Fruit fly (Drosophila melanogaster) whole organism, embryonic: Measurements from ENCODE around the gene Glyat.

Experiments used
- Blimp-1 ChIP-seq: fragments of 200-800 bp; sonication (Bioruptor generic); optimal IDR thresholded peaks from 3 replicates; lab custom pipeline; 2018; ENCODE audit warnings: missing biosample characterization, missing genetic modification characterization, mild to moderate bottlenecking, moderate library complexity, missing genetic modification reagents
- CG1024 ChIP-seq: fragments of 200-800 bp; sonication (Bioruptor generic); IDR thresholded peaks from 2 replicates; pipeline ENCODE4 v1.3.6; 2022; ENCODE audit warnings: missing biosample characterization, missing genetic modification characterization
- CG10543 ChIP-seq: fragments of 200-800 bp; sonication (Bioruptor generic); optimal IDR thresholded peaks from 3 replicates; lab custom pipeline; 2017; ENCODE audit warnings: missing biosample characterization, mild to moderate bottlenecking, missing genetic modification characterization, moderate library complexity
- CG12104 ChIP-seq: fragments of 200-800 bp; sonication (Bioruptor generic); optimal IDR thresholded peaks from 3 replicates; lab custom pipeline; 2016; ENCODE audit warnings: missing biosample characterization, missing genetic modification characterization
- CG15479 ChIP-seq: fragments of 200-800 bp; sonication (Bioruptor generic); optimal IDR thresholded peaks from 3 replicates; lab custom pipeline; 2019; ENCODE audit warnings: missing biosample characterization, mild to moderate bottlenecking, missing genetic modification characterization, moderate library complexity
- CG18011 ChIP-seq: fragments of 200-800 bp; sonication (Bioruptor generic); optimal IDR thresholded peaks from 2 replicates; lab custom pipeline; 2017; ENCODE audit warnings: missing biosample characterization, missing genetic modification characterization, mild to moderate bottlenecking, moderate library complexity, missing genotype
- CG2199 ChIP-seq: fragments of 200-800 bp; sonication (Bioruptor generic); IDR thresholded peaks from 3 replicates; pipeline ENCODE4 v1.3.6; 2022; ENCODE audit warnings: missing biosample characterization, missing genetic modification characterization
- CG32532 ChIP-seq: fragments of 200-800 bp; sonication (Bioruptor generic); IDR thresholded peaks from 2 replicates; pipeline ENCODE4 v1.3.6; 2022; ENCODE audit warnings: missing biosample characterization, missing genetic modification characterization
- CG34224 ChIP-seq: fragments of 200-800 bp; sonication (Bioruptor generic); IDR thresholded peaks from 3 replicates; pipeline ENCODE4 v1.3.6; 2022; ENCODE audit warnings: missing biosample characterization, missing genetic modification characterization; ENCODE audit not compliant: partially characterized antibody
- CG34376 ChIP-seq: fragments of 200-800 bp; sonication (Bioruptor generic); optimal IDR thresholded peaks from 2 replicates; lab custom pipeline; 2018; ENCODE audit warnings: missing biosample characterization, mild to moderate bottlenecking, missing genetic modification characterization
- CG5245 ChIP-seq: fragments of 200-800 bp; sonication (Bioruptor generic); optimal IDR thresholded peaks from 3 replicates; lab custom pipeline; 2016; ENCODE audit warnings: missing biosample characterization, missing genetic modification characterization
- CG6791 ChIP-seq: fragments of 200-800 bp; sonication (Bioruptor generic); IDR thresholded peaks from 3 replicates; pipeline ENCODE4 v1.3.6; 2022; ENCODE audit warnings: missing biosample characterization, missing genetic modification characterization; ENCODE audit not compliant: partially characterized antibody
- CG7963 ChIP-seq: fragments of 200-800 bp; sonication (Bioruptor generic); IDR thresholded peaks from 3 replicates; pipeline ENCODE4 v1.3.6; 2022; ENCODE audit warnings: missing biosample characterization, missing genetic modification characterization; ENCODE audit not compliant: partially characterized antibody
- CG8281 ChIP-seq: fragments of 200-800 bp; sonication (Bioruptor generic); optimal IDR thresholded peaks from 2 replicates; lab custom pipeline; 2018; ENCODE audit warnings: missing biosample characterization, mild to moderate bottlenecking, missing genetic modification characterization, moderate library complexity
- CG8290 ChIP-seq, 3 experiments: fragments of 200-800 bp; sonication (Bioruptor generic); optimal IDR thresholded peaks; 2 replicates each; lab custom pipeline; 2016 to 2019; ENCODE audit warnings: missing biosample characterization in 3 of 3, missing genetic modification characterization in 3 of 3, mild to moderate bottlenecking in 2 of 3, moderate library complexity in 1 of 3
- D19A ChIP-seq: fragments of 200-800 bp; optimal IDR thresholded peaks from 3 replicates; lab custom pipeline; 2019; ENCODE audit warnings: missing biosample characterization, mild to moderate bottlenecking, missing genetic modification characterization, moderate library complexity
- Dll ChIP-seq: fragments of 200-800 bp; sonication (Bioruptor generic); IDR thresholded peaks from 4 replicates; pipeline ENCODE4 v1.3.6; 2022; ENCODE audit warnings: missing biosample characterization, missing genetic modification characterization; ENCODE audit not compliant: partially characterized antibody
- Ets65A ChIP-seq: fragments of 200-800 bp; sonication (Bioruptor generic); peaks from one replicate; lab custom pipeline; 2016; ENCODE audit warnings: missing biosample characterization, missing genetic modification characterization
- H2.0 ChIP-seq: fragments of 200-800 bp; sonication (Bioruptor generic); IDR thresholded peaks from 2 replicates; pipeline ENCODE4 v1.3.6; 2022; ENCODE audit warnings: missing biosample characterization, missing genetic modification characterization
- Jarid2 ChIP-seq: fragments of 200-800 bp; sonication (Bioruptor generic); optimal IDR thresholded peaks from 3 replicates; lab custom pipeline; 2017; ENCODE audit warnings: mild to moderate bottlenecking, missing biosample characterization, missing genetic modification reagents, missing genetic modification characterization
- Lhr ChIP-seq: fragments of 200-800 bp; sonication (Bioruptor generic); optimal IDR thresholded peaks from 3 replicates; lab custom pipeline; 2017; ENCODE audit warnings: mild to moderate bottlenecking, missing biosample characterization, missing genetic modification reagents, missing genetic modification characterization
- Lpt ChIP-seq: fragments of >200 bp; optimal IDR thresholded peaks from 2 replicates; lab custom pipeline; 2018; ENCODE audit warnings: missing biosample characterization, missing genetic modification characterization
- Med ChIP-seq: fragments of 200-800 bp; sonication (Bioruptor generic); peaks from one replicate; lab custom pipeline; 2016; ENCODE audit warnings: missing biosample characterization, missing genetic modification characterization, mild to moderate bottlenecking, inconsistent platforms, moderate library complexity
- Oaz ChIP-seq: fragments of 200-800 bp; sonication (Bioruptor generic); IDR thresholded peaks from 2 replicates; pipeline ENCODE4 v1.3.6; 2022; ENCODE audit warnings: missing biosample characterization, missing genetic modification characterization
- Pdp1 ChIP-seq, 2 experiments: fragments of 200-800 bp; sonication (Bioruptor generic); optimal IDR thresholded peaks; 3 replicates each; lab custom pipeline; 2016; ENCODE audit warnings: missing biosample characterization in 2 of 2, missing genetic modification characterization in 2 of 2, mild to moderate bottlenecking in 1 of 2, moderate library complexity in 1 of 2
- Rfx ChIP-seq: fragments of 200-800 bp; sonication (Bioruptor generic); IDR thresholded peaks from 2 replicates; pipeline ENCODE4 v1.3.6; 2022; ENCODE audit warnings: missing biosample characterization, missing genetic modification characterization
- Trl ChIP-seq, 3 experiments: fragments of >200 bp in 2 of 3; fragments of 200-800 bp in 1 of 3; sonication (Bioruptor generic) in 1 of 3; optimal IDR thresholded peaks; 2 replicates in 1 of 3; 3 replicates in 2 of 3; lab custom pipeline; 2016 to 2017; ENCODE audit warnings: missing biosample characterization in 1 of 3, missing genetic modification characterization in 1 of 3
- bbx ChIP-seq: fragments of 200-800 bp; sonication (Bioruptor generic); IDR thresholded peaks from 2 replicates; pipeline ENCODE4 v1.3.6; 2022; ENCODE audit warnings: missing biosample characterization, missing genetic modification characterization; ENCODE audit not compliant: partially characterized antibody
- dm ChIP-seq: fragments of 200-800 bp; sonication (Bioruptor generic); optimal IDR thresholded peaks from 3 replicates; lab custom pipeline; 2016; ENCODE audit warnings: missing biosample characterization, missing genetic modification characterization
- exex ChIP-seq: fragments of 200-800 bp; sonication (Bioruptor generic); optimal IDR thresholded peaks from 4 replicates; lab custom pipeline; 2018; ENCODE audit warnings: missing biosample characterization, mild to moderate bottlenecking, missing genetic modification characterization, moderate library complexity
- gcm ChIP-seq: fragments of 200-800 bp; sonication (Bioruptor generic); optimal IDR thresholded peaks from 2 replicates; lab custom pipeline; 2019; ENCODE audit warnings: missing biosample characterization, mild to moderate bottlenecking, missing genetic modification characterization, moderate library complexity
- grn ChIP-seq: fragments of 200-800 bp; sonication (Bioruptor generic); optimal IDR thresholded peaks from 3 replicates; lab custom pipeline; 2017; ENCODE audit warnings: missing biosample characterization, missing genetic modification characterization
- hbn ChIP-seq: fragments of 200-800 bp; sonication (Bioruptor generic); IDR thresholded peaks from 2 replicates; pipeline ENCODE4 v1.3.6; 2022; ENCODE audit warnings: missing biosample characterization, missing genetic modification characterization; ENCODE audit not compliant: partially characterized antibody
- ken ChIP-seq: fragments of 200-800 bp; sonication (Bioruptor generic); IDR thresholded peaks from 3 replicates; pipeline ENCODE4 v1.3.6; 2022; ENCODE audit warnings: missing biosample characterization, missing genetic modification characterization
- kni ChIP-seq: fragments of 200-800 bp; sonication (Bioruptor generic); optimal IDR thresholded peaks from 3 replicates; lab custom pipeline; 2017; ENCODE audit warnings: mild to moderate bottlenecking, missing biosample characterization, missing genetic modification reagents, missing genetic modification characterization
- lab ChIP-seq: fragments of 200-800 bp; sonication (Bioruptor generic); optimal IDR thresholded peaks from 3 replicates; lab custom pipeline; 2017; ENCODE audit warnings: missing biosample characterization, missing genetic modification characterization, mild to moderate bottlenecking, moderate library complexity, missing genetic modification reagents
- nom ChIP-seq: fragments of 200-800 bp; sonication (Bioruptor generic); optimal IDR thresholded peaks from 2 replicates; lab custom pipeline; 2017; ENCODE audit warnings: missing biosample characterization, missing genetic modification characterization, mild to moderate bottlenecking, moderate library complexity, missing genetic modification reagents
- pb ChIP-seq: fragments of 200-800 bp; sonication (Bioruptor generic); optimal IDR thresholded peaks from 3 replicates; lab custom pipeline; 2016; ENCODE audit warnings: missing biosample characterization, missing genetic modification characterization
- pros ChIP-seq: fragments of 200-800 bp; sonication (Bioruptor generic); optimal IDR thresholded peaks from 3 replicates; lab custom pipeline; 2019; ENCODE audit warnings: missing biosample characterization, mild to moderate bottlenecking, missing genetic modification characterization, moderate library complexity
- sna ChIP-seq: fragments of 200-800 bp; sonication (Bioruptor generic); IDR thresholded peaks from 2 replicates; pipeline ENCODE4 v1.3.6; 2022; ENCODE audit warnings: missing biosample characterization, missing genetic modification characterization; ENCODE audit not compliant: partially characterized antibody
- so ChIP-seq: fragments of 200-800 bp; sonication (Bioruptor generic); IDR thresholded peaks from 3 replicates; pipeline ENCODE4 v1.3.6; 2022; ENCODE audit warnings: missing biosample characterization, missing genetic modification characterization
- sob ChIP-seq: fragments of 200-800 bp; sonication (Bioruptor generic); IDR thresholded peaks from 2 replicates; pipeline ENCODE4 v1.3.6; 2022; ENCODE audit warnings: missing biosample characterization, missing genetic modification characterization
- tap ChIP-seq: fragments of 200-800 bp; optimal IDR thresholded peaks from 3 replicates; lab custom pipeline; 2019; ENCODE audit warnings: missing biosample characterization, mild to moderate bottlenecking, missing genetic modification characterization, moderate library complexity
- trem ChIP-seq: fragments of 200-800 bp; optimal IDR thresholded peaks from 3 replicates; lab custom pipeline; 2019; ENCODE audit warnings: missing biosample characterization, mild to moderate bottlenecking, missing genetic modification characterization, moderate library complexity

Gene Glyat

DNA sequence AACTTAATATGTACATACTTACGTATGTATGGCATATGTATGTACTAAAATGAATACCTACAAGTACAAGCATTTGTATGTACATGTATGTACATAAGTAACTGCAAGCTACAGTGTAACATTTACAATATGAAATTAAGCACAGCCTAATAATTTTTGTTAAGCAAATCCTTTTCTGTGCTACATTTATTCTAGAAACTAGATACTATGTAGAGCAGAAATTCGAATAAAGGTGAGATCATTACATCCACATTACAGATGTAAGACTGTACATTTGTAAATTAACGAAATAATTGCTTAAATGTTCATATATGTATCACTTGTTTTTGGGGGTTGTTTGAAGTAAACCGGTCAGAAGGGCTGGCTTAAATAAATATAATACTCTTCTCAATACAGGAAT, 18.5 kb downstream of the Glyat start (continued):
- no peak for TF ChIP-seq ken (GFP tag; lab: Robert Waterston, UW)

DNA sequence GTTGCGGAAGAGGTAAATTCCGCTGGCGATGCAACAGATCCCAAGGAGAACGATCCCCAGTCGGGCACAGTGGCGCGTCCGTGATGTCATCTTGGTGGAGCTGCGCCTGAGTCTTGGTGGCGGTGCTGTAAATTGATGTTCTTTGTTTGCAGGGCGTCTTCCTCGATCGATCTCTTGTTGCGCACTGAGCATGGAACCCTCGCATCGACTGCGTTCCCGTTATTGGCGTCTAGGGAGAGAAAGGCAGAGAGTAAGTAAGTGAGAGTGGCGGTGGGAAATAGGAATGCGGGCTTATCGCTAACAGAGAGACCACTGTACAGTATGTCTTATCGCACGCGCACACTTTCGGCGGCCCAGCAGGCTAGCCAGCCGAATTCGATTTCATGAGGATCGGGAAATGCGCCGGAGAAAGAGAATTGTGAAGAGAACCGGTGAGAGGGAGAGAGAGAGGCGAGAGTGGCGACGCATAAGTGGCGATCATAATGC, 19.0 kb downstream of the Glyat start:
- peak; percentile 82 for TF ChIP-seq Blimp-1 (GFP tag; lab: Kevin White, UChicago)
- TF ChIP-seq CG12104 (GFP tag; lab: Kevin White, UChicago), result no peak
- TF ChIP-seq Oaz (GFP tag; lab: Robert Waterston, UW), result no peak
- TF ChIP-seq dm (GFP tag; lab: Kevin White, UChicago), result peak; percentile 3
- 0 out of 3 replicates have a peak, but pooled peaks have one; percentile 24 for TF ChIP-seq CG7963
- TF ChIP-seq CG8281 (tag; lab: Kevin White, UChicago), result no peak
- peak; percentile 46; the same call in 2 of the 3 replicates for TF ChIP-seq CG6791
- peak; percentile 73 for TF ChIP-seq Jarid2 (GFP tag; lab: Kevin White, UChicago)
- TF ChIP-seq hbn (GFP tag; lab: Robert Waterston, UW), result peak; percentile 25; the same call in 1 of the 2 replicates
- TF ChIP-seq CG15479 (GFP tag; lab: Kevin White, UChicago), result peak; percentile 59
- 0 out of 2 replicates have a peak, but pooled peaks have one; percentile 15 for TF ChIP-seq H2.0 (GFP tag; lab: Robert Waterston, UW)
- TF ChIP-seq Ets65A, result peak; percentile 90
- TF ChIP-seq CG34376, result peak; percentile 18
- TF ChIP-seq lab, result peak; percentile 22
- no peak for TF ChIP-seq grn
- 0 out of 2 replicates have a peak, but pooled peaks have one; percentile 17 for TF ChIP-seq sob (GFP tag; lab: Robert Waterston, UW)
- peak; percentile 32; the same call in 1 of the 3 replicates for TF ChIP-seq CG34224 (GFP tag; lab: Robert Waterston, UW)
- peak; percentile 46; the same call in 1 of the 2 replicates for TF ChIP-seq sna (GFP tag; lab: Robert Waterston, UW)
- TF ChIP-seq Lpt, result no peak
- TF ChIP-seq CG5245 (GFP tag; lab: Kevin White, UChicago), result no peak
- peak; percentile 48 for TF ChIP-seq D19A
- no peak for TF ChIP-seq tap (tag; lab: Kevin White, UChicago)
- peak; percentile 17; the same call in 1 of the 2 replicates for TF ChIP-seq bbx (GFP tag; lab: Robert Waterston, UW)
- TF ChIP-seq ken (GFP tag; lab: Robert Waterston, UW), result peak; percentile 42; the same call in 1 of the 3 replicates
- TF ChIP-seq CG10543, result peak; percentile 11
- 0 out of 3 replicates have a peak, but pooled peaks have one; percentile 55 for TF ChIP-seq CG2199 (GFP tag; lab: Robert Waterston, UW)
- TF ChIP-seq Lhr, result no peak
- peak; percentile 86 for TF ChIP-seq Med (GFP tag; lab: Kevin White, UChicago)
- TF ChIP-seq so, result 0 out of 3 replicates have a peak, but pooled peaks have one; percentile 38
- peak; percentile 85 to 87 for TF ChIP-seq Trl (optimal IDR thresholded peaks at IDR 0.05; lab: Kevin White, UChicago)
- TF ChIP-seq Trl (GFP tag; optimal IDR thresholded peaks at IDR 0.05; lab: Kevin White, UChicago), result peak; percentile 0
- peak in 1 of 2 experiments; percentile 5 for TF ChIP-seq Pdp1 (GFP tag; optimal IDR thresholded peaks at IDR 0.05; lab: Kevin White, UChicago)
- peak; percentile 89 for TF ChIP-seq gcm
- TF ChIP-seq CG18011, result no peak
- peak; percentile 30; the same call in 1 of the 4 replicates for TF ChIP-seq Dll (GFP tag; lab: Robert Waterston, UW)
- no peak for TF ChIP-seq CG8290 (GFP tag; optimal IDR thresholded peaks at IDR 0.05; lab: Kevin White, UChicago)
- TF ChIP-seq CG8290 (tag; optimal IDR thresholded peaks at IDR 0.05; lab: Kevin White, UChicago), result peak in 1 of 2 experiments; percentile 16
- TF ChIP-seq CG1024 (GFP tag; lab: Robert Waterston, UW), result no peak
- peak; percentile 55 for TF ChIP-seq pros (GFP tag; lab: Kevin White, UChicago)
- peak; percentile 33 for TF ChIP-seq trem (tag; lab: Kevin White, UChicago)
- TF ChIP-seq kni, result peak; percentile 2
- TF ChIP-seq Rfx (GFP tag; lab: Robert Waterston, UW), result 0 out of 2 replicates have a peak, but pooled peaks have one; percentile 30
- TF ChIP-seq pb (GFP tag; lab: Kevin White, UChicago), result no peak
- TF ChIP-seq exex (tag; lab: Kevin White, UChicago), result peak; percentile 36
- 0 out of 2 replicates have a peak, but pooled peaks have one; percentile 33 for TF ChIP-seq CG32532 (GFP tag; lab: Robert Waterston, UW)
- peak; percentile 22 for TF ChIP-seq nom
